Worm (Caenorhabditis elegans): ENCODE results near the gene C03B1.17.

The C03B1.17 gene

ce11 chrX:6388639-6389038, 15.2 kb downstream of the C03B1.17 start:
- TF ChIP-seq snpc-4 (GFP tag; optimal IDR thresholded peaks at IDR 0.05), result no peak
- TF ChIP-seq snpc-4 (tag; optimal IDR thresholded peaks at IDR 0.05), result no peak
- TF ChIP-seq nhr-120 (GFP tag; IDR thresholded peaks at IDR 0.05), result no peak
- no peak for TF ChIP-seq F49E8.2 (tag; optimal IDR thresholded peaks at IDR 0.05; ENCODE audit: insufficient read depth)
- no peak for TF ChIP-seq somi-1 (GFP tag; optimal IDR thresholded peaks at IDR 0.05)
- no peak for TF ChIP-seq egrh-3 (GFP tag; IDR thresholded peaks at IDR 0.05)
- no peak for TF ChIP-seq egl-18 (GFP tag; IDR thresholded peaks at IDR 0.05)
- no peak for TF ChIP-seq akir-1 (GFP tag; optimal IDR thresholded peaks at IDR 0.05)
- no peak for TF ChIP-seq F57A8.1 (GFP tag; optimal IDR thresholded peaks at IDR 0.05)
- no peak for TF ChIP-seq nfya-2 (GFP tag; IDR thresholded peaks at IDR 0.05)
- TF ChIP-seq gei-17 (GFP tag; optimal IDR thresholded peaks at IDR 0.05), result no peak
- TF ChIP-seq ztf-26 (tag; optimal IDR thresholded peaks at IDR 0.05), result no peak
- no peak for TF ChIP-seq F10E7.11 (tag; optimal IDR thresholded peaks at IDR 0.05)
- no peak for TF ChIP-seq sdz-38 (tag; optimal IDR thresholded peaks at IDR 0.05)
- TF ChIP-seq ztf-18 (tag; optimal IDR thresholded peaks at IDR 0.05), result no peak
- TF ChIP-seq D2030.7 (GFP tag; IDR thresholded peaks at IDR 0.05), result no peak

- TF ChIP-seq tbp1 (GFP tag; optimal IDR thresholded peaks at IDR 0.05), result no peak
- TF ChIP-seq ceh-58 (GFP tag; IDR thresholded peaks at IDR 0.05), result no peak
- TF ChIP-seq ztf-28 (GFP tag; IDR thresholded peaks at IDR 0.05), result no peak
- no peak for TF ChIP-seq ekl-4 (GFP tag; IDR thresholded peaks at IDR 0.05)
These were observed 18.0 kb downstream of the C03B1.17 start, which contains the start of gene igcm-2 for ce11 chrX:6391491-6391890. Gene igcm-2 (minus strand): TSS chrX:6391591.

DNA sequence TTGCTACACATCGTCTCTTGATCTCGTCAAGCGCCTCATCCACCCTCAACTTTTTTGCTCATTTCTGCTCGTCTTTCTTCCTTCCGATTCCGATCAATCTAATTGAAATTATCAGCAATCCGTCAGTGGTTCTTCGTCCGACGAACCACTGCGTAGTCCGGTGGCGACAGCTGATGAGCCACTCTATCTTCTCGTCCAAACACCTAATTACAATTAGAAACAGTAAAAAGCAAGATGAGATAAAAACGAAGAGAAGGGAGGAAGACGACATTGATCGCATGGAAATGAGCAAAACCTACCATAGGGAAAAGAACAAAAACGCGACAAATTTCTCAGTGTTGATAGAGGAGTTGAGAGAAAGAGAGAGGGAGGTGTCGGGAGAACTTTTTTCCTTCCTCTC, 26.0 kb downstream of the C03B1.17 start:
- no peak for TF ChIP-seq lsl-1 (GFP tag; optimal IDR thresholded peaks at IDR 0.05)
- TF ChIP-seq snpc-1.1 (tag; optimal IDR thresholded peaks at IDR 0.05; ENCODE audit: insufficient read depth), result no peak
- TF ChIP-seq ceh-40 (GFP tag; IDR thresholded peaks at IDR 0.05), result no peak
- TF ChIP-seq B0336.3 (GFP tag; IDR thresholded peaks at IDR 0.05), result no peak
- no peak for TF ChIP-seq bed-1 (GFP tag; IDR thresholded peaks at IDR 0.05)
- no peak for TF ChIP-seq ceh-100 (GFP tag; IDR thresholded peaks at IDR 0.05)
- no peak for TF ChIP-seq rec-8 (tag; optimal IDR thresholded peaks at IDR 0.05)
- no peak for TF ChIP-seq madf-6 (GFP tag; IDR thresholded peaks at IDR 0.05)
- no peak for TF ChIP-seq mes-4 (tag; optimal IDR thresholded peaks at IDR 0.05)
- no peak for TF ChIP-seq attf-6 (GFP tag; IDR thresholded peaks at IDR 0.05)
- no peak for TF ChIP-seq egl-44 (GFP tag; IDR thresholded peaks at IDR 0.05)
- TF ChIP-seq xnd-1 (tag; optimal IDR thresholded peaks at IDR 0.05), result no peak
- no peak for TF ChIP-seq lsy-27 (tag; optimal IDR thresholded peaks at IDR 0.05; ENCODE audit: borderline replicate concordance, insufficient read depth)
- no peak for TF ChIP-seq let-526 (GFP tag; IDR thresholded peaks at IDR 0.05)

ce11 chrX:6403122-6403521, 29.7 kb downstream of the C03B1.17 start, which contains the start of gene glt-4:
Gene glt-4 (plus strand): TSS chrX:6403422.
- TF ChIP-seq dpff-1 (tag; optimal IDR thresholded peaks at IDR 0.05) (no peak), cebp-1 (GFP tag; IDR thresholded peaks at IDR 0.05) (no peak), cebp-1 (tag; optimal IDR thresholded peaks at IDR 0.05) (no peak), nhr-90 (tag; optimal IDR thresholded peaks at IDR 0.05) (no peak), madf-6 (GFP tag; IDR thresholded peaks at IDR 0.05) (no peak), him-1 (tag; optimal IDR thresholded peaks at IDR 0.05) (no peak)

All from whole organism, young adult.